Fruit fly (Drosophila melanogaster) whole organism, embryonic: ENCODE results near the gene dpr18.

Experiments used
- BEAF-32 ChIP-seq: fragments of 200-800 bp; sonication (Bioruptor generic); optimal IDR thresholded peaks from 3 replicates; lab custom pipeline; 2017; ENCODE audit warnings: missing biosample characterization, missing genetic modification characterization, mild to moderate bottlenecking, moderate library complexity, missing genetic modification reagents
- Bgb ChIP-seq: fragments of 200-800 bp; sonication (Bioruptor generic); IDR thresholded peaks from 2 replicates; pipeline ENCODE4 v1.3.6; 2022; ENCODE audit warnings: missing biosample characterization, missing genetic modification characterization; ENCODE audit not compliant: partially characterized antibody
- C15 ChIP-seq: fragments of 200-800 bp; sonication (Bioruptor generic); IDR thresholded peaks from 3 replicates; pipeline ENCODE4 v1.3.6; 2022; ENCODE audit warnings: missing biosample characterization, missing genetic modification characterization
- CG11560 ChIP-seq: fragments of 200-800 bp; sonication (Bioruptor generic); IDR thresholded peaks from 3 replicates; pipeline ENCODE4 v1.3.6; 2022; ENCODE audit warnings: missing biosample characterization, missing genetic modification characterization
- CG12071 ChIP-seq: fragments of 200-800 bp; sonication (Bioruptor generic); optimal IDR thresholded peaks from 3 replicates; lab custom pipeline; 2018; ENCODE audit warnings: missing biosample characterization, mild to moderate bottlenecking, missing genetic modification characterization
- CG12104 ChIP-seq: fragments of 200-800 bp; sonication (Bioruptor generic); optimal IDR thresholded peaks from 3 replicates; lab custom pipeline; 2016; ENCODE audit warnings: missing biosample characterization, missing genetic modification characterization
- CG12155 ChIP-seq: fragments of 200-800 bp; sonication (Bioruptor generic); optimal IDR thresholded peaks from 3 replicates; lab custom pipeline; 2016; ENCODE audit warnings: missing biosample characterization, missing genetic modification characterization
- CG13424 ChIP-seq: fragments of 200-800 bp; sonication (Bioruptor generic); optimal IDR thresholded peaks from 2 replicates; lab custom pipeline; 2019; ENCODE audit warnings: missing biosample characterization, mild to moderate bottlenecking, missing genetic modification characterization, moderate library complexity
- CG13775 ChIP-seq: fragments of 200-800 bp; sonication (Bioruptor generic); optimal IDR thresholded peaks from 3 replicates; lab custom pipeline; 2017; ENCODE audit warnings: missing biosample characterization, mild to moderate bottlenecking, missing genetic modification characterization
- CG14667 ChIP-seq: fragments of 200-800 bp; sonication (Bioruptor generic); IDR thresholded peaks from 2 replicates; pipeline ENCODE4 v1.3.6; 2022; ENCODE audit warnings: missing biosample characterization, missing genetic modification characterization
- CG18262 ChIP-seq: fragments of 200-800 bp; optimal IDR thresholded peaks from 3 replicates; lab custom pipeline; 2019; ENCODE audit warnings: missing biosample characterization, mild to moderate bottlenecking, missing genetic modification characterization, moderate library complexity
- CG2712 ChIP-seq: fragments of 200-800 bp; optimal IDR thresholded peaks from 3 replicates; lab custom pipeline; 2019; ENCODE audit warnings: missing biosample characterization, mild to moderate bottlenecking, missing genetic modification characterization, moderate library complexity
- CG2889 ChIP-seq: fragments of 200-800 bp; sonication (Bioruptor generic); IDR thresholded peaks from 3 replicates; pipeline ENCODE4 v1.3.6; 2022; ENCODE audit warnings: missing biosample characterization, missing genetic modification characterization
- CG3407 ChIP-seq: fragments of 200-800 bp; sonication (Bioruptor generic); optimal IDR thresholded peaks from 2 replicates; lab custom pipeline; 2018; ENCODE audit warnings: missing biosample characterization, mild to moderate bottlenecking, missing genetic modification characterization
- CG4707 ChIP-seq: fragments of 200-800 bp; sonication (Bioruptor generic); optimal IDR thresholded peaks from 2 replicates; lab custom pipeline; 2018; ENCODE audit warnings: missing biosample characterization, mild to moderate bottlenecking, missing genetic modification characterization, moderate library complexity
- CG6791 ChIP-seq: fragments of 200-800 bp; sonication (Bioruptor generic); IDR thresholded peaks from 3 replicates; pipeline ENCODE4 v1.3.6; 2022; ENCODE audit warnings: missing biosample characterization, missing genetic modification characterization; ENCODE audit not compliant: partially characterized antibody
- CG7839 ChIP-seq: fragments of 200-800 bp; sonication (Bioruptor generic); optimal IDR thresholded peaks from 3 replicates; lab custom pipeline; 2018; ENCODE audit warnings: missing biosample characterization, mild to moderate bottlenecking, missing genetic modification characterization, moderate library complexity
- CG8359 ChIP-seq: fragments of 200-800 bp; sonication (Bioruptor generic); optimal IDR thresholded peaks from 2 replicates; lab custom pipeline; 2017; ENCODE audit warnings: missing biosample characterization, mild to moderate bottlenecking, missing genetic modification characterization, borderline replicate concordance
- CG8765 ChIP-seq: fragments of 200-800 bp; sonication (Bioruptor generic); IDR thresholded peaks from 2 replicates; pipeline ENCODE4 v1.3.6; 2022; ENCODE audit warnings: missing biosample characterization, missing genetic modification characterization
- CG9215 ChIP-seq: fragments of 200-800 bp; sonication (Bioruptor generic); IDR thresholded peaks from 2 replicates; pipeline ENCODE4 v1.3.6; 2022; ENCODE audit warnings: missing biosample characterization, missing genetic modification characterization
- D ChIP-seq, 2 experiments: fragments of 200-800 bp in 1 of 2; fragments of >200 bp in 1 of 2; sonication (Bioruptor generic) in 1 of 2; optimal IDR thresholded peaks; 2 replicates in 1 of 2; 3 replicates in 1 of 2; lab custom pipeline; 2017; ENCODE audit warnings: mild to moderate bottlenecking in 1 of 2, missing biosample characterization in 1 of 2, missing genetic modification characterization in 1 of 2, missing genetic modification reagents in 1 of 2
- D19B ChIP-seq: fragments of 200-800 bp; sonication (Bioruptor generic); optimal IDR thresholded peaks from 2 replicates; lab custom pipeline; 2017; ENCODE audit warnings: missing biosample characterization, mild to moderate bottlenecking, missing genetic modification characterization
- Hand ChIP-seq: fragments of 200-800 bp; sonication (Bioruptor generic); optimal IDR thresholded peaks from 2 replicates; lab custom pipeline; 2017; ENCODE audit warnings: mild to moderate bottlenecking, missing biosample characterization, missing genetic modification reagents, missing genetic modification characterization
- Med ChIP-seq: fragments of 200-800 bp; sonication (Bioruptor generic); peaks from one replicate; lab custom pipeline; 2016; ENCODE audit warnings: missing biosample characterization, missing genetic modification characterization, mild to moderate bottlenecking, inconsistent platforms, moderate library complexity
- Meics ChIP-seq: fragments of 200-800 bp; sonication (Bioruptor generic); optimal IDR thresholded peaks from 2 replicates; lab custom pipeline; 2017; ENCODE audit warnings: missing biosample characterization, mild to moderate bottlenecking, missing genetic modification characterization
- Oaz ChIP-seq: fragments of 200-800 bp; sonication (Bioruptor generic); IDR thresholded peaks from 2 replicates; pipeline ENCODE4 v1.3.6; 2022; ENCODE audit warnings: missing biosample characterization, missing genetic modification characterization
- Ptx1 ChIP-seq: fragments of 200-800 bp; sonication (Bioruptor generic); IDR thresholded peaks from 2 replicates; pipeline ENCODE4 v1.3.6; 2022; ENCODE audit warnings: missing biosample characterization, missing genetic modification characterization
- Stat92E ChIP-seq, 3 experiments: fragments of >200 bp in 2 of 3; fragments of 200-800 bp in 1 of 3; sonication (Bioruptor generic) in 1 of 3; optimal IDR thresholded peaks; 2 replicates each; lab custom pipeline; 2017 to 2019; ENCODE audit warnings: missing biosample characterization in 3 of 3, missing genetic modification characterization in 3 of 3, mild to moderate bottlenecking in 1 of 3, moderate library complexity in 1 of 3
- Taf1 ChIP-seq: fragments of 200-800 bp; sonication (Bioruptor generic); IDR thresholded peaks from 2 replicates; pipeline ENCODE4 v1.3.6; 2022; ENCODE audit warnings: missing biosample characterization, missing genetic modification characterization
- ara ChIP-seq: fragments of 200-800 bp; sonication (Bioruptor generic); IDR thresholded peaks from 2 replicates; pipeline ENCODE4 v1.3.6; 2022; ENCODE audit warnings: missing biosample characterization, missing genetic modification characterization
- bab2 ChIP-seq: fragments of 200-800 bp; sonication (Bioruptor generic); optimal IDR thresholded peaks from 2 replicates; lab custom pipeline; 2016; ENCODE audit warnings: missing biosample characterization, missing genetic modification characterization
- cas ChIP-seq: fragments of 200-800 bp; sonication (Bioruptor generic); IDR thresholded peaks from 2 replicates; pipeline ENCODE4 v1.3.6; 2022; ENCODE audit warnings: missing biosample characterization, missing genetic modification characterization
- crc ChIP-seq: fragments of 200-800 bp; sonication (Bioruptor generic); optimal IDR thresholded peaks from 2 replicates; lab custom pipeline; 2016; ENCODE audit warnings: missing biosample characterization, missing genetic modification characterization
- fd3F ChIP-seq: fragments of 200-800 bp; sonication (Bioruptor generic); optimal IDR thresholded peaks from 2 replicates; lab custom pipeline; 2018; ENCODE audit warnings: missing biosample characterization, mild to moderate bottlenecking, missing genetic modification characterization, moderate library complexity
- fu2 ChIP-seq: fragments of 200-800 bp; sonication (Bioruptor generic); optimal IDR thresholded peaks from 2 replicates; lab custom pipeline; 2016; ENCODE audit warnings: missing biosample characterization, missing genetic modification characterization
- h ChIP-seq: fragments of >200 bp; optimal IDR thresholded peaks from 2 replicates; lab custom pipeline; 2017
- kay ChIP-seq: fragments of 200-800 bp; sonication (Bioruptor generic); optimal IDR thresholded peaks from 2 replicates; lab custom pipeline; 2016; ENCODE audit warnings: missing biosample characterization, missing genetic modification characterization
- klu ChIP-seq: fragments of 200-800 bp; sonication (Bioruptor generic); IDR thresholded peaks from 2 replicates; pipeline ENCODE4 v1.3.6; 2022; ENCODE audit warnings: missing biosample characterization, missing genetic modification characterization
- knrl ChIP-seq: fragments of 200-800 bp; sonication (Bioruptor generic); IDR thresholded peaks from 3 replicates; pipeline ENCODE4 v1.3.6; 2022; ENCODE audit warnings: missing biosample characterization, missing genetic modification characterization; ENCODE audit not compliant: partially characterized antibody
- nmo ChIP-seq: fragments of 200-800 bp; sonication (Bioruptor generic); optimal IDR thresholded peaks from 2 replicates; lab custom pipeline; 2018; ENCODE audit warnings: missing biosample characterization, mild to moderate bottlenecking, missing genetic modification characterization, moderate library complexity
- otp ChIP-seq: fragments of 200-800 bp; sonication (Bioruptor generic); IDR thresholded peaks from 3 replicates; pipeline ENCODE4, ENCODE4 v1.3.6; 2022; ENCODE audit warnings: missing biosample characterization, missing genetic modification characterization
- pita ChIP-seq: fragments of 200-800 bp; sonication (Bioruptor generic); optimal IDR thresholded peaks from 2 replicates; lab custom pipeline; 2017; ENCODE audit warnings: missing biosample characterization, mild to moderate bottlenecking, missing genetic modification characterization
- slou ChIP-seq: fragments of 200-800 bp; sonication (Bioruptor generic); optimal IDR thresholded peaks from 3 replicates; lab custom pipeline; 2016; ENCODE audit warnings: missing biosample characterization, missing genetic modification characterization
- tin ChIP-seq: fragments of 200-800 bp; sonication (Bioruptor generic); optimal IDR thresholded peaks from 3 replicates; lab custom pipeline; 2016; ENCODE audit warnings: missing biosample characterization, missing genetic modification characterization
- toy ChIP-seq: fragments of 200-800 bp; sonication (Bioruptor generic); IDR thresholded peaks from 2 replicates; pipeline ENCODE4 v1.3.6; 2022; ENCODE audit warnings: missing biosample characterization, missing genetic modification characterization
- vfl ChIP-seq: fragments of 200-800 bp; sonication (Bioruptor generic); optimal IDR thresholded peaks from 2 replicates; lab custom pipeline; 2016; ENCODE audit warnings: missing biosample characterization, missing genetic modification characterization
- wek ChIP-seq: fragments of 200-800 bp; sonication (Bioruptor generic); optimal IDR thresholded peaks from 3 replicates; lab custom pipeline; 2018; ENCODE audit warnings: missing biosample characterization, mild to moderate bottlenecking, missing genetic modification characterization, moderate library complexity
- zen2 ChIP-seq: fragments of 200-800 bp; sonication (Bioruptor generic); IDR thresholded peaks from 3 replicates; pipeline ENCODE4 v1.3.6; 2022; ENCODE audit warnings: missing biosample characterization, missing genetic modification characterization; ENCODE audit not compliant: partially characterized antibody

Gene dpr18

DNA sequence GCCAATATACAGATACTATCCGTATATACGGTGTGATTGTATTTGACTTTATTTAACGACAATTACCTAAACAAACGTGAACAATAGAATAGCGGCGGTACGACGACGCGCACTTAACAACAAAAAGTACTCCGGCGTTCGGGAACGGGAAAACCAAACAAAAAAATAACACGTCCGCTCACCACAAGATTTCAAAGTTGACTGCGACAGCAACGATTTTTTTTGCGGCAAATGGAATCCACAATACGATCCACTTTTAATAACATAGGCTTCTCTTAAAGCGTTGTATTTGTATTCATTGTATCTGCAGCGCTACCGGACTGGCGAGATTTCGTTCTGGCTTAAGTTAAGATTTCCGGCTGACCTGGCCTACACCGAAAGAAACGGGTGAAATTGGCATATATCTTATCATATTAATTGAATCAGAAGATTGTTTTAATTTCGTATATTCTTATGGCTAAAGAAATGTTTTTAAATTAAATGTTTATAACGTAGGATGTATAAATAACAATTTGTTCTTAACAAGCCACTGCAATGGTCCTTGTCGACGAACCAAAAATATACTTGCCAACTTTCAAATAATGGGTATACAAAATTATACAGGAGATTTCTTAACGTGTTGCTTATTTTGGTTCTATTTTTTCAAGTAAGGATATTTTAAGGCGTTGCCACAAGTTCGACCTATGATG, 41.3 kb downstream of the dpr18 start, which contains the start of the genes CG42353 and CG42354 (continued):
- TF ChIP-seq slou (GFP tag; lab: Kevin White, UChicago) (peak; percentile 90), otp (peak; percentile 86), CG12071 (peak; percentile 92), CG4707 (peak; percentile 83), zen2 (GFP tag; lab: Robert Waterston, UW) (no peak), CG14667 (GFP tag; lab: Robert Waterston, UW) (peak; percentile 92), CG8359 (peak; percentile 90), CG6791 (GFP tag; lab: Robert Waterston, UW) (0 out of 3 replicates have a peak, but pooled peaks have one; percentile 40), CG11560 (tag; lab: Robert Waterston, UW) (peak; percentile 84), CG13424 (tag; lab: Kevin White, UChicago) (peak; percentile 97), BEAF-32 (GFP tag; lab: Kevin White, UChicago) (peak; percentile 15), D19B (GFP tag; lab: Kevin White, UChicago) (peak; percentile 87), klu (peak; percentile 90), ara (GFP tag; lab: Robert Waterston, UW) (peak; percentile 95), Med (GFP tag; lab: Kevin White, UChicago) (peak; percentile 96), pita (GFP tag; lab: Kevin White, UChicago) (no peak), CG12155 (peak; percentile 92), C15 (GFP tag; lab: Robert Waterston, UW) (peak; percentile 76; the same call in 1 of the 3 replicates), h (lab: Kevin White, UChicago) (no peak), nmo (GFP tag; lab: Kevin White, UChicago) (peak; percentile 96), Bgb (peak; percentile 63; the same call in 1 of the 2 replicates), tin (peak; percentile 96), bab2 (GFP tag; lab: Kevin White, UChicago) (peak; percentile 80), CG8765 (GFP tag; lab: Robert Waterston, UW) (peak; percentile 91), CG7839 (peak; percentile 97), CG13775 (peak; percentile 98), fd3F (peak; percentile 90), vfl (peak; percentile 90), CG18262 (tag; lab: Kevin White, UChicago) (peak; percentile 98), Stat92E (GFP tag; optimal IDR thresholded peaks at IDR 0.05; lab: Kevin White, UChicago) (peak in 1 of 3 experiments; percentile 85), CG3407 (GFP tag; lab: Kevin White, UChicago) (peak; percentile 89), crc (GFP tag; lab: Kevin White, UChicago) (no peak), D (optimal IDR thresholded peaks at IDR 0.05; lab: Kevin White, UChicago) (no peak), D (GFP tag; optimal IDR thresholded peaks at IDR 0.05; lab: Kevin White, UChicago) (peak; percentile 95), Oaz (GFP tag; lab: Robert Waterston, UW) (peak; percentile 90), Meics (GFP tag; lab: Kevin White, UChicago) (peak; percentile 96), toy (GFP tag; lab: Robert Waterston, UW) (peak; percentile 85), CG2712 (tag; lab: Kevin White, UChicago) (peak; percentile 98), kay (GFP tag; lab: Kevin White, UChicago) (peak; percentile 80), Ptx1 (GFP tag; lab: Robert Waterston, UW) (peak; percentile 95), fu2 (GFP tag; lab: Kevin White, UChicago) (peak; percentile 92), Hand (GFP tag; lab: Kevin White, UChicago) (peak; percentile 91), CG12104 (GFP tag; lab: Kevin White, UChicago) (peak; percentile 96), wek (GFP tag; lab: Kevin White, UChicago) (peak; percentile 87), CG9215 (GFP tag; lab: Robert Waterston, UW) (peak; percentile 93), cas (GFP tag; lab: Robert Waterston, UW) (peak; percentile 79), knrl (GFP tag; lab: Robert Waterston, UW) (no peak), Taf1 (GFP tag; lab: Robert Waterston, UW) (peak; percentile 66), CG2889 (GFP tag; lab: Robert Waterston, UW) (peak; percentile 87; the same call in 2 of the 3 replicates)
